Fruit fly (Drosophila melanogaster) whole organism, adult: ENCODE data around the gene CG6479.

Experiments
- CG12768 ChIP-seq: fragments of 200-800 bp; sonication (Bioruptor generic); optimal IDR thresholded peaks from 2 replicates; lab custom pipeline; 2017; ENCODE audit warnings: missing biosample characterization, missing genetic modification characterization, mild to moderate bottlenecking, moderate library complexity, missing genetic modification reagents
- CG1620 ChIP-seq: fragments of 200-800 bp; sonication (Bioruptor generic); optimal IDR thresholded peaks from 2 replicates; lab custom pipeline; 2016; ENCODE audit warnings: missing biosample characterization, missing genetic modification characterization
- CG33017 ChIP-seq: fragments of 200-800 bp; sonication (Bioruptor generic); optimal IDR thresholded peaks from 2 replicates; lab custom pipeline; 2018; ENCODE audit warnings: missing biosample characterization, mild to moderate bottlenecking, missing genetic modification characterization, moderate library complexity
- CG5204 ChIP-seq: fragments of 200-800 bp; sonication (Bioruptor generic); optimal IDR thresholded peaks from 2 replicates; lab custom pipeline; 2016; ENCODE audit warnings: missing biosample characterization, missing genetic modification characterization
- CG7101 ChIP-seq: fragments of 200-800 bp; sonication (Bioruptor generic); optimal IDR thresholded peaks from 2 replicates; lab custom pipeline; 2018; ENCODE audit warnings: missing biosample characterization, mild to moderate bottlenecking, missing genetic modification characterization, moderate library complexity
- Clk ChIP-seq: fragments of 200-800 bp; sonication (Bioruptor generic); optimal IDR thresholded peaks from 2 replicates; lab custom pipeline; 2017; ENCODE audit warnings: missing biosample characterization, missing genetic modification characterization
- Crg-1 ChIP-seq: fragments of 200-800 bp; sonication (Bioruptor generic); optimal IDR thresholded peaks from 2 replicates; lab custom pipeline; 2016; ENCODE audit warnings: missing biosample characterization, missing genetic modification characterization
- Mnt ChIP-seq: fragments of 200-800 bp; sonication (Bioruptor generic); optimal IDR thresholded peaks from 2 replicates; lab custom pipeline; 2016; ENCODE audit warnings: missing biosample characterization, mild to moderate bottlenecking, missing genetic modification characterization
- bab1 ChIP-seq: fragments of 200-800 bp; sonication (Bioruptor generic); optimal IDR thresholded peaks from 3 replicates; lab custom pipeline; 2019; ENCODE audit warnings: missing biosample characterization, mild to moderate bottlenecking, missing genetic modification characterization, moderate library complexity
- cnc ChIP-seq, 2 experiments: fragments of >200 bp; optimal IDR thresholded peaks; 2 replicates each; lab custom pipeline; 2017
- kay ChIP-seq: fragments of 200-800 bp; sonication (Bioruptor generic); peaks from one replicate; lab custom pipeline; 2016; ENCODE audit warnings: missing biosample characterization, missing genetic modification characterization, borderline replicate concordance
- toe ChIP-seq: fragments of 200-800 bp; sonication (Bioruptor generic); optimal IDR thresholded peaks from 2 replicates; lab custom pipeline; 2016; ENCODE audit warnings: missing biosample characterization, missing genetic modification characterization

dm6 chr3L:17379311-17379710, 40.2 kb upstream of the CG6479 start, which contains the start of gene Cad74A:
- TF ChIP-seq CG7101 (tag; lab: Kevin White, UChicago) (no peak), Clk (GFP tag; lab: Kevin White, UChicago) (no peak), CG12768 (GFP tag; lab: Kevin White, UChicago) (no peak), CG33017 (tag; lab: Kevin White, UChicago) (no peak), cnc (optimal IDR thresholded peaks at IDR 0.05; lab: Kevin White, UChicago) (no peak), CG1620 (GFP tag; lab: Kevin White, UChicago) (no peak), Mnt (GFP tag; lab: Kevin White, UChicago) (no peak), bab1 (GFP tag; lab: Kevin White, UChicago) (no peak), toe (GFP tag; lab: Kevin White, UChicago) (no peak), CG5204 (no peak), kay (no peak), Crg-1 (GFP tag; lab: Kevin White, UChicago) (no peak)
